Worm (Caenorhabditis elegans): ENCODE measurements around the gene clik-1.

clik-1 gene

ce11 chrV:6726279-6726678 is 42.3 kb downstream of the clik-1 start:
- TF ChIP-seq F52B5.7 (tag; optimal IDR thresholded peaks at IDR 0.05) (no peak), hmg-20 (GFP tag; IDR thresholded peaks at IDR 0.05) (no peak), gei-17 (GFP tag; optimal IDR thresholded peaks at IDR 0.05) (no peak), ztf-18 (tag; optimal IDR thresholded peaks at IDR 0.05) (no peak), unc-62 (GFP tag; optimal IDR thresholded peaks at IDR 0.05) (no peak), ets-4 (GFP tag; optimal IDR thresholded peaks at IDR 0.05) (no peak), tbp1 (GFP tag; optimal IDR thresholded peaks at IDR 0.05) (no peak), ceh-27 (GFP tag; optimal IDR thresholded peaks at IDR 0.05) (no peak), ekl-4 (GFP tag; IDR thresholded peaks at IDR 0.05) (no peak), lin-40 (tag; optimal IDR thresholded peaks at IDR 0.05) (no peak), nhr-90 (tag; optimal IDR thresholded peaks at IDR 0.05) (no peak), lsy-27 (tag; optimal IDR thresholded peaks at IDR 0.05; ENCODE audit: borderline replicate concordance, insufficient read depth) (no peak), dpff-1 (tag; optimal IDR thresholded peaks at IDR 0.05) (no peak), attf-6 (GFP tag; IDR thresholded peaks at IDR 0.05) (no peak)

DNA sequence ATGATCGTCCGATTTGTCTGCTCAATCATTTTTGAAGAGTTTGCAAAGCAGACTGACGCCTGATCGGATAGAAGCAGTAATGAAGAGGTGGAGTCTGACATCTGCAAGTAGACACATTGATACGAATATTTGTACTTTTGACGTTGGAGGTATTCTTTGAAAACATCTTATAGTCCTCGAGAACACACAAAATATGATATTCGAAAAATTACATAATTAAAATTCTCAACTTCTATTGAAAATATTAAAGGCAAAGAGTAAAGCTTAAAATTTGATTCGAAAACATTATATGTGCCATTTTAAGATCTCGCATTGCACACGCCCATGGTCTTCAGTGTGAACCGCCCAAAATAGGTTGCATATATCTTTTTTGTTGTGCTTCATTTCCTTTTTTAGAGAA is 46.2 kb downstream of the clik-1 start, which contains the start of gene ZC487.2:
Gene ZC487.2 (minus strand): TSS at position 101 of the 400 bp plus-strand sequence.
- TF ChIP-seq bed-2 (GFP tag; IDR thresholded peaks at IDR 0.05) (no peak), ccch-3 (GFP tag; optimal IDR thresholded peaks at IDR 0.05) (no peak), chd-7 (tag; optimal IDR thresholded peaks at IDR 0.05) (no peak), hrde-1 (tag; optimal IDR thresholded peaks at IDR 0.05; ENCODE audit: borderline replicate concordance) (no peak), xnd-1 (tag; optimal IDR thresholded peaks at IDR 0.05) (no peak), Y56A3A.18 (GFP tag; IDR thresholded peaks at IDR 0.05) (no peak), egl-44 (GFP tag; IDR thresholded peaks at IDR 0.05) (no peak), ceh-79 (tag; optimal IDR thresholded peaks at IDR 0.05) (no peak), tbp1 (GFP tag; optimal IDR thresholded peaks at IDR 0.05) (no peak), ekl-4 (GFP tag; IDR thresholded peaks at IDR 0.05) (no peak), F33H1.4 (GFP tag; IDR thresholded peaks at IDR 0.05) (no peak), tbx-9 (tag; optimal IDR thresholded peaks at IDR 0.05; ENCODE audit: borderline replicate concordance) (no peak)

DNA sequence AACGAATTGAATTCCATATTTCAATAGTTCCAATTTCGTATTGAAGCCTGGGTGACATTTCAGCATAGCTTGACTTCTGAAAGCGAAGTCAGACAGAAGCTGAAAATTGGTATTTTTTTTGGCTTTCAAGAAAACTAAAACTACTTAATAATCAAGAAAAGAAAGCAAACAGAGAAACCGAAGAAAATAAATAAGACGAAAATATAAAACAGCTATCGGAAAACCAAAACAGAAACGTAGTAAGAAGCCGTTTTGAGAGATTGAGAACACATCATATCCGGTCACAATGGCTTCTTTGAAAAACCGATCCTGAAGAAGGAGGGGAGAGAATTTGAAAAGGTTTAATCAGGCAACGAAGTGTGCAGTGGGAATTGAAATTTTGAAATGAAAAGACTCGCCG is 50.3 kb downstream of the clik-1 start, which contains the start of gene srg-30:
Gene srg-30 (minus strand): TSS at position 101 of the 400 bp plus-strand sequence.
- TF ChIP-seq fkh-3 (tag; optimal IDR thresholded peaks at IDR 0.05) = no peak
- no peak for TF ChIP-seq lin-40 (tag; optimal IDR thresholded peaks at IDR 0.05)
- TF ChIP-seq ztf-28 (GFP tag; IDR thresholded peaks at IDR 0.05) = no peak
- no peak for TF ChIP-seq tbp1 (GFP tag; optimal IDR thresholded peaks at IDR 0.05)
- no peak for TF ChIP-seq egrh-3 (GFP tag; IDR thresholded peaks at IDR 0.05)
- TF ChIP-seq zim-3 (tag; optimal IDR thresholded peaks at IDR 0.05) = no peak
- no peak for TF ChIP-seq mes-4 (tag; optimal IDR thresholded peaks at IDR 0.05)
- no peak for TF ChIP-seq cebp-2 (GFP tag; IDR thresholded peaks at IDR 0.05)
- no peak for TF ChIP-seq B0261.1 (tag; optimal IDR thresholded peaks at IDR 0.05)
- TF ChIP-seq F33H1.4 (GFP tag; IDR thresholded peaks at IDR 0.05) = no peak
- no peak for TF ChIP-seq tbx-9 (tag; optimal IDR thresholded peaks at IDR 0.05; ENCODE audit: borderline replicate concordance)
- no peak for TF ChIP-seq nhr-120 (GFP tag; IDR thresholded peaks at IDR 0.05)
- TF ChIP-seq somi-1 (GFP tag; optimal IDR thresholded peaks at IDR 0.05) = no peak
- no peak for TF ChIP-seq rec-8 (tag; optimal IDR thresholded peaks at IDR 0.05)
- no peak for TF ChIP-seq snpc-4 (GFP tag; optimal IDR thresholded peaks at IDR 0.05)
- no peak for TF ChIP-seq snpc-4 (tag; optimal IDR thresholded peaks at IDR 0.05)
- no peak for TF ChIP-seq hlh-12 (tag; optimal IDR thresholded peaks at IDR 0.05)
- no peak for TF ChIP-seq lsl-1 (GFP tag; optimal IDR thresholded peaks at IDR 0.05)
- TF ChIP-seq lir-1 (GFP tag; conservative IDR thresholded peaks at IDR 0.05) = no peak

Data from whole organism, young adult.